Fruit fly (Drosophila melanogaster) whole organism, embryonic: ENCODE results near the gene CG14342.

Experiments used
- Awh ChIP-seq: fragments of 200-800 bp; sonication (Bioruptor generic); IDR thresholded peaks from 2 replicates; pipeline ENCODE4, ENCODE4 v1.3.6; 2022; ENCODE audit warnings: missing biosample characterization, missing genetic modification characterization
- B-H1 ChIP-seq: fragments of 200-800 bp; sonication (Bioruptor generic); IDR thresholded peaks from 3 replicates; pipeline ENCODE4 v1.3.6; 2022; ENCODE audit warnings: missing biosample characterization, missing genetic modification characterization
- C15 ChIP-seq: fragments of 200-800 bp; sonication (Bioruptor generic); IDR thresholded peaks from 3 replicates; pipeline ENCODE4 v1.3.6; 2022; ENCODE audit warnings: missing biosample characterization, missing genetic modification characterization
- CG1024 ChIP-seq: fragments of 200-800 bp; sonication (Bioruptor generic); IDR thresholded peaks from 2 replicates; pipeline ENCODE4 v1.3.6; 2022; ENCODE audit warnings: missing biosample characterization, missing genetic modification characterization
- CG10654 ChIP-seq: fragments of 200-800 bp; sonication (Bioruptor generic); optimal IDR thresholded peaks from 2 replicates; lab custom pipeline; 2016; ENCODE audit warnings: missing biosample characterization, missing genetic modification characterization
- CG12236 ChIP-seq: fragments of 200-800 bp; sonication (Bioruptor generic); optimal IDR thresholded peaks from 2 replicates; lab custom pipeline; 2016; ENCODE audit warnings: missing biosample characterization, missing genetic modification characterization
- CG13287 ChIP-seq: fragments of 200-800 bp; sonication (Bioruptor generic); IDR thresholded peaks from 2 replicates; pipeline ENCODE4 v1.3.6; 2022; ENCODE audit warnings: missing biosample characterization, missing genetic modification characterization; ENCODE audit not compliant: partially characterized antibody
- CG13424 ChIP-seq: fragments of 200-800 bp; sonication (Bioruptor generic); optimal IDR thresholded peaks from 2 replicates; lab custom pipeline; 2019; ENCODE audit warnings: missing biosample characterization, mild to moderate bottlenecking, missing genetic modification characterization, moderate library complexity
- CG14014 ChIP-seq: fragments of 200-800 bp; sonication (Bioruptor generic); IDR thresholded peaks from 2 replicates; pipeline ENCODE4 v1.3.6; 2022; ENCODE audit warnings: missing biosample characterization, missing genetic modification characterization
- CG14050 ChIP-seq: fragments of 200-800 bp; sonication (Bioruptor generic); IDR thresholded peaks from 3 replicates; pipeline ENCODE4 v1.3.6; 2022; ENCODE audit warnings: missing biosample characterization, missing genetic modification characterization
- CG15269 ChIP-seq: fragments of 200-800 bp; sonication (Bioruptor generic); optimal IDR thresholded peaks from 2 replicates; lab custom pipeline; 2018; ENCODE audit warnings: missing biosample characterization, mild to moderate bottlenecking, missing genetic modification characterization, moderate library complexity
- CG17328 ChIP-seq: fragments of 200-800 bp; sonication (Bioruptor generic); IDR thresholded peaks from 2 replicates; pipeline ENCODE4 v1.3.6; 2022; ENCODE audit warnings: missing biosample characterization, missing genetic modification characterization
- CG17361 ChIP-seq: fragments of 200-800 bp; sonication (Bioruptor generic); IDR thresholded peaks from 3 replicates; pipeline ENCODE4 v1.3.6; 2022; ENCODE audit warnings: missing biosample characterization, missing genetic modification characterization
- CG17829 ChIP-seq: fragments of 200-800 bp; optimal IDR thresholded peaks from 2 replicates; lab custom pipeline; 2019; ENCODE audit warnings: missing biosample characterization, mild to moderate bottlenecking, missing genetic modification characterization, moderate library complexity
- CG18599 ChIP-seq: fragments of 200-800 bp; sonication (Bioruptor generic); optimal IDR thresholded peaks from 3 replicates; lab custom pipeline; 2017; ENCODE audit warnings: missing biosample characterization, missing genetic modification characterization, mild to moderate bottlenecking, moderate library complexity, missing genetic modification reagents
- CG30431 ChIP-seq: fragments of 200-800 bp; sonication (Bioruptor generic); optimal IDR thresholded peaks from 2 replicates; lab custom pipeline; 2017; ENCODE audit warnings: missing biosample characterization, missing genetic modification characterization
- CG3065 ChIP-seq: fragments of 200-800 bp; sonication (Bioruptor generic); optimal IDR thresholded peaks from 2 replicates; lab custom pipeline; 2016; ENCODE audit warnings: missing biosample characterization, missing genetic modification characterization
- CG32532 ChIP-seq: fragments of 200-800 bp; sonication (Bioruptor generic); IDR thresholded peaks from 2 replicates; pipeline ENCODE4 v1.3.6; 2022; ENCODE audit warnings: missing biosample characterization, missing genetic modification characterization
- CG3407 ChIP-seq: fragments of 200-800 bp; sonication (Bioruptor generic); optimal IDR thresholded peaks from 2 replicates; lab custom pipeline; 2018; ENCODE audit warnings: missing biosample characterization, mild to moderate bottlenecking, missing genetic modification characterization
- CG3838 ChIP-seq: fragments of 200-800 bp; sonication (Bioruptor generic); optimal IDR thresholded peaks from 3 replicates; lab custom pipeline; 2016; ENCODE audit warnings: missing biosample characterization, missing genetic modification characterization
- CG3847 ChIP-seq: fragments of 200-800 bp; sonication (Bioruptor generic); IDR thresholded peaks from 2 replicates; pipeline ENCODE4 v1.3.6; 2022; ENCODE audit warnings: missing biosample characterization, missing genetic modification characterization
- CG5180 ChIP-seq: fragments of 200-800 bp; sonication (Bioruptor generic); optimal IDR thresholded peaks from 3 replicates; lab custom pipeline; 2017; ENCODE audit warnings: missing biosample characterization, missing genetic modification characterization, mild to moderate bottlenecking, moderate library complexity, missing genetic modification reagents
- CG5245 ChIP-seq: fragments of 200-800 bp; sonication (Bioruptor generic); optimal IDR thresholded peaks from 3 replicates; lab custom pipeline; 2016; ENCODE audit warnings: missing biosample characterization, missing genetic modification characterization
- CG6689 ChIP-seq: fragments of 200-800 bp; sonication (Bioruptor generic); IDR thresholded peaks from 2 replicates; pipeline ENCODE4 v1.3.6; 2022; ENCODE audit warnings: missing biosample characterization, missing genetic modification characterization
- CG7556 ChIP-seq: fragments of 200-800 bp; sonication (Bioruptor generic); optimal IDR thresholded peaks from 2 replicates; lab custom pipeline; 2017; ENCODE audit warnings: missing biosample characterization, mild to moderate bottlenecking, missing genetic modification characterization
- CG8281 ChIP-seq: fragments of 200-800 bp; sonication (Bioruptor generic); optimal IDR thresholded peaks from 2 replicates; lab custom pipeline; 2018; ENCODE audit warnings: missing biosample characterization, mild to moderate bottlenecking, missing genetic modification characterization, moderate library complexity
- CG9215 ChIP-seq: fragments of 200-800 bp; sonication (Bioruptor generic); IDR thresholded peaks from 2 replicates; pipeline ENCODE4 v1.3.6; 2022; ENCODE audit warnings: missing biosample characterization, missing genetic modification characterization
- CG9727 ChIP-seq: fragments of 200-800 bp; sonication (Bioruptor generic); optimal IDR thresholded peaks from 3 replicates; lab custom pipeline; 2017; ENCODE audit warnings: missing biosample characterization, mild to moderate bottlenecking, missing genetic modification characterization
- Chrac-16 ChIP-seq: fragments of 200-800 bp; sonication (Bioruptor generic); optimal IDR thresholded peaks from 3 replicates; lab custom pipeline; 2016; ENCODE audit warnings: missing biosample characterization, missing genetic modification characterization
- Dbx ChIP-seq: fragments of 200-800 bp; sonication (Bioruptor generic); IDR thresholded peaks from 3 replicates; pipeline ENCODE4 v1.3.6; 2022; ENCODE audit warnings: missing biosample characterization, missing genetic modification characterization
- E2f2 ChIP-seq: fragments of 200-800 bp; sonication (Bioruptor generic); IDR thresholded peaks from 2 replicates; pipeline ENCODE4 v1.3.6; 2022; ENCODE audit warnings: missing biosample characterization, missing genetic modification characterization
- HLH3B ChIP-seq: fragments of 200-800 bp; sonication (Bioruptor generic); IDR thresholded peaks from 2 replicates; pipeline ENCODE4 v1.3.6; 2022; ENCODE audit warnings: missing biosample characterization, missing genetic modification characterization
- HLH4C ChIP-seq: fragments of 200-800 bp; sonication (Bioruptor generic); IDR thresholded peaks from 3 replicates; pipeline ENCODE4 v1.3.6; 2022; ENCODE audit warnings: missing biosample characterization, missing genetic modification characterization; ENCODE audit not compliant: partially characterized antibody
- Lhr ChIP-seq: fragments of 200-800 bp; sonication (Bioruptor generic); optimal IDR thresholded peaks from 3 replicates; lab custom pipeline; 2017; ENCODE audit warnings: mild to moderate bottlenecking, missing biosample characterization, missing genetic modification reagents, missing genetic modification characterization
- Lpt ChIP-seq: fragments of >200 bp; optimal IDR thresholded peaks from 2 replicates; lab custom pipeline; 2018; ENCODE audit warnings: missing biosample characterization, missing genetic modification characterization
- Mrtf ChIP-seq: fragments of 200-800 bp; sonication (Bioruptor generic); IDR thresholded peaks from 3 replicates; pipeline ENCODE4 v1.3.6; 2022; ENCODE audit warnings: missing biosample characterization, missing genetic modification characterization
- Opbp ChIP-seq: fragments of 200-800 bp; sonication (Bioruptor generic); IDR thresholded peaks from 3 replicates; pipeline ENCODE4 v1.3.6; 2022; ENCODE audit warnings: missing biosample characterization, missing genetic modification characterization; ENCODE audit not compliant: partially characterized antibody
- Ravus ChIP-seq: fragments of 200-800 bp; sonication (Bioruptor generic); IDR thresholded peaks from 2 replicates; pipeline ENCODE4 v1.3.6; 2022; ENCODE audit warnings: missing biosample characterization, missing genetic modification characterization
- Rfx ChIP-seq: fragments of 200-800 bp; sonication (Bioruptor generic); IDR thresholded peaks from 2 replicates; pipeline ENCODE4 v1.3.6; 2022; ENCODE audit warnings: missing biosample characterization, missing genetic modification characterization
- Sin3A ChIP-seq: fragments of >200 bp; optimal IDR thresholded peaks from 2 replicates; lab custom pipeline; 2018
- ase ChIP-seq: fragments of 200-800 bp; sonication (Bioruptor generic); IDR thresholded peaks from 3 replicates; pipeline ENCODE4 v1.3.6; 2022; ENCODE audit warnings: missing biosample characterization, missing genetic modification characterization
- dati ChIP-seq: fragments of 200-800 bp; sonication (Bioruptor generic); IDR thresholded peaks from 2 replicates; pipeline ENCODE4 v1.3.6; 2022; ENCODE audit warnings: missing biosample characterization, missing genetic modification characterization
- en ChIP-seq: fragments of 200-800 bp; sonication (Bioruptor generic); optimal IDR thresholded peaks from 2 replicates; lab custom pipeline; 2016; ENCODE audit warnings: missing biosample characterization, missing genetic modification characterization
- nau ChIP-seq: fragments of 200-800 bp; sonication (Bioruptor generic); optimal IDR thresholded peaks from 3 replicates; lab custom pipeline; 2017; ENCODE audit warnings: missing biosample characterization, mild to moderate bottlenecking, missing genetic modification characterization, missing genetic modification reagents
- org-1 ChIP-seq: fragments of 200-800 bp; sonication (Bioruptor generic); optimal IDR thresholded peaks from 2 replicates; lab custom pipeline; 2017; ENCODE audit warnings: missing biosample characterization, missing genetic modification characterization
- pfk ChIP-seq: fragments of 200-800 bp; sonication (Bioruptor generic); optimal IDR thresholded peaks from 2 replicates; lab custom pipeline; 2018; ENCODE audit warnings: missing biosample characterization, mild to moderate bottlenecking, missing genetic modification characterization, moderate library complexity
- pho ChIP-seq: fragments of 200-800 bp; sonication (Bioruptor generic); optimal IDR thresholded peaks from 2 replicates; lab custom pipeline; 2016; ENCODE audit warnings: missing biosample characterization, missing genetic modification characterization
- sisA ChIP-seq: fragments of 200-800 bp; sonication (Bioruptor generic); IDR thresholded peaks from 2 replicates; pipeline ENCODE4 v1.3.6; 2022; ENCODE audit warnings: missing biosample characterization, missing genetic modification characterization
- stc ChIP-seq: fragments of 200-800 bp; sonication (Bioruptor generic); IDR thresholded peaks from 2 replicates; pipeline ENCODE4 v1.3.6; 2022; ENCODE audit warnings: missing biosample characterization, missing genetic modification characterization
- sug ChIP-seq: fragments of 200-800 bp; optimal IDR thresholded peaks from 2 replicates; lab custom pipeline; 2019; ENCODE audit warnings: missing biosample characterization, mild to moderate bottlenecking, missing genetic modification characterization, moderate library complexity
- zen2 ChIP-seq: fragments of 200-800 bp; sonication (Bioruptor generic); IDR thresholded peaks from 3 replicates; pipeline ENCODE4 v1.3.6; 2022; ENCODE audit warnings: missing biosample characterization, missing genetic modification characterization; ENCODE audit not compliant: partially characterized antibody
- zf30C ChIP-seq: fragments of 200-800 bp; sonication (Bioruptor generic); optimal IDR thresholded peaks from 3 replicates; lab custom pipeline; 2018; ENCODE audit warnings: missing biosample characterization, mild to moderate bottlenecking, missing genetic modification characterization

Gene CG14342

DNA sequence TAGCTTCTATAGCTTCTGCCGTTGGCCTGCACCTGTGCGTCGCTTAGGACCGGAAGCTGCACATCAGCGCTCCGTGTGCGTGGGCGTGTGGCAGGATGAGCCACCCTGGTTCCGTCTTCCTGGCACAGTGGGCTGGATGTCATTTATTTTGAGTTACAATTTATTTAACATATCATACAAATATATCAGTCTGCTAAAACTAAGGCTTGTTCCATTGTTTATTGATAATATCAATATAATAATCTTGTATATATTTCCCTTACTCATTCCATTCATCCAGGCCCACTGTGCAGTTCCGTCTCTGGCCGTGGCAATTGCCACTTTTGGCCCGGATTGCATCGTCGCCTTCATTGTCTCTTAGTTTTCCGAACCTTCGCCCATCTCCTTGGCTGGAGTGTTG lies 10.4 kb downstream of the CG14342 start (continued):
- TF ChIP-seq CG17328 (GFP tag; lab: Robert Waterston, UW) (peak; percentile 68), CG10654 (GFP tag; lab: Kevin White, UChicago) (peak; percentile 23), ase (GFP tag; lab: Robert Waterston, UW) (peak; percentile 69), sug (tag; lab: Kevin White, UChicago) (no peak), CG32532 (GFP tag; lab: Robert Waterston, UW) (peak; percentile 26; the same call in 1 of the 2 replicates), B-H1 (GFP tag; lab: Robert Waterston, UW) (peak; percentile 57), CG1024 (GFP tag; lab: Robert Waterston, UW) (peak; percentile 57), nau (GFP tag; lab: Kevin White, UChicago) (no peak), Awh (GFP tag; lab: Robert Waterston, UW) (peak; percentile 33; the same call in 1 of the 2 replicates), Mrtf (GFP tag; lab: Robert Waterston, UW) (peak; percentile 53; the same call in 1 of the 3 replicates), Sin3A (lab: Kevin White, UChicago) (no peak), CG3838 (GFP tag; lab: Kevin White, UChicago) (no peak), en (GFP tag; lab: Kevin White, UChicago) (no peak), CG8281 (no peak), zen2 (GFP tag; lab: Robert Waterston, UW) (no peak), Lhr (no peak), zf30C (GFP tag; lab: Kevin White, UChicago) (no peak), CG9727 (GFP tag; lab: Kevin White, UChicago) (peak; percentile 6), Ravus (GFP tag; lab: Robert Waterston, UW) (no peak), stc (GFP tag; lab: Robert Waterston, UW) (peak; percentile 18; the same call in 1 of the 2 replicates), CG18599 (GFP tag; lab: Kevin White, UChicago) (peak; percentile 72), CG13424 (tag; lab: Kevin White, UChicago) (peak; percentile 37), pfk (GFP tag; lab: Kevin White, UChicago) (no peak), CG5245 (GFP tag; lab: Kevin White, UChicago) (no peak), CG3407 (GFP tag; lab: Kevin White, UChicago) (peak; percentile 16), CG5180 (no peak), C15 (GFP tag; lab: Robert Waterston, UW) (0 out of 3 replicates have a peak, but pooled peaks have one; percentile 28), sisA (peak; percentile 53), pho (GFP tag; lab: Kevin White, UChicago) (no peak), Chrac-16 (peak; percentile 18), CG17361 (GFP tag; lab: Robert Waterston, UW) (no peak), Lpt (GFP tag; lab: Kevin White, UChicago) (no peak), HLH4C (GFP tag; lab: Robert Waterston, UW) (no peak), CG3065 (GFP tag; lab: Kevin White, UChicago) (no peak), dati (GFP tag; lab: Robert Waterston, UW) (no peak), org-1 (peak; percentile 18), E2f2 (no peak), Opbp (GFP tag; lab: Robert Waterston, UW) (no peak), Rfx (GFP tag; lab: Robert Waterston, UW) (0 out of 2 replicates have a peak, but pooled peaks have one; percentile 36), CG3847 (no peak), CG6689 (peak; percentile 62), CG14050 (GFP tag; lab: Robert Waterston, UW) (peak; percentile 22; the same call in 1 of the 3 replicates), Dbx (0 out of 3 replicates have a peak, but pooled peaks have one; percentile 39), CG15269 (tag; lab: Kevin White, UChicago) (peak; percentile 50), CG14014 (0 out of 2 replicates have a peak, but pooled peaks have one; percentile 13), CG30431 (GFP tag; lab: Kevin White, UChicago) (no peak), CG7556 (peak; percentile 46), CG17829 (peak; percentile 13), CG9215 (no peak), HLH3B (GFP tag; lab: Robert Waterston, UW) (peak; percentile 72), CG13287 (GFP tag; lab: Robert Waterston, UW) (no peak), CG12236 (GFP tag; lab: Kevin White, UChicago) (no peak)
